Fruit fly (Drosophila melanogaster): ENCODE measurements around the gene CG31689.

DNA sequence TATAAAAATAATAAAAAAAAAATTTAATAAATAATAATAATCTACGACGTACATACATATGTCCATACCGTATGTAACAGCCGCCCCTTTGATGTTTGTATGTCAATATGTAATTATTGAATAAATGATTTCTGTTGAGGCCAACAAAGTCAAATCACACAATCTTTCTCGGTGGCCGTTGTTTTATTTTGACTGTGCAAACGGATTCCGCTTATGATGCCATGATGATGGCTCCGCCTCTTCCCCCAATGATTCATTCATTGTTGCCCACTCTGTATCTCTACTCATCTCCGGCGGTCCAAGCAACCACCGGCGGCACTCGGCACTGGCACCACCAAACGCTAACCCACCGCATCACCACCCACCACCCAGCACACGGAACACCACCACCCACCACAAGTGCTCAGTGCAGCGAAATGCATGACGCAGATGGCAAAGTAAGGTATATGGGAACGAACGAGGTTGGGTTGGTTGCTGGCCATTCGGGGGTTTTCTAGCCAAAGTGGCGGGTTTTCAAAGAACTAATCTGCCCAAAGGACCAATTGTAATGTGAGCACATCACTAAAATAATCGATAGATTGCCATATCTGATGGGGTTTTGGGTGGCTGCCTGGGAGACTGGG is 23.8 kb downstream of the CG31689 start:
- no peak for TF ChIP-seq CG8478 (optimal IDR thresholded peaks at IDR 0.05)
- TF ChIP-seq Hr39 (optimal IDR thresholded peaks at IDR 0.05) = no peak
- TF ChIP-seq Hsf (GFP tag; optimal IDR thresholded peaks at IDR 0.05) = no peak
- no peak for TF ChIP-seq ttk (GFP tag; IDR thresholded peaks at IDR 0.05)
- no peak for TF ChIP-seq zf30C (GFP tag; optimal IDR thresholded peaks at IDR 0.05)
- no peak for TF ChIP-seq gsb-n (tag; optimal IDR thresholded peaks at IDR 0.05)
- TF ChIP-seq chif (GFP tag; optimal IDR thresholded peaks at IDR 0.05) = no peak
- TF ChIP-seq CG13894 (tag; optimal IDR thresholded peaks at IDR 0.05) = no peak
- TF ChIP-seq CG6254 (GFP tag; optimal IDR thresholded peaks at IDR 0.05) = no peak
- no peak for TF ChIP-seq fd3F (GFP tag; optimal IDR thresholded peaks at IDR 0.05)
- TF ChIP-seq btn (GFP tag; optimal IDR thresholded peaks at IDR 0.05) = no peak

Measured in whole organism, embryonic.